Worm (Caenorhabditis elegans) whole organism, L3 larva: Measurements from ENCODE around the gene set-25.

Experiments used
- R02D3.7 ChIP-seq: fragments of 150-350 bp; optimal IDR thresholded peaks from 2 replicates; lab custom pipeline; 2014; ENCODE audit warnings: missing biosample characterization, missing genetic modification characterization
- aly-2 ChIP-seq: fragments of 150-350 bp; optimal IDR thresholded peaks from 2 replicates; lab custom pipeline; 2014; ENCODE audit warnings: missing biosample characterization, missing genetic modification characterization
- ceh-82 ChIP-seq: fragments of 150-350 bp; optimal IDR thresholded peaks from 2 replicates; lab custom pipeline; 2014; ENCODE audit warnings: missing biosample characterization, missing genetic modification characterization
- egl-27 ChIP-seq: sonication (generic microtip); optimal IDR thresholded peaks from 4 replicates; lab custom pipeline; 2017; ENCODE audit warnings: missing biosample characterization, missing genetic modification reagents, missing genetic modification characterization
- fkh-10 ChIP-seq: sonication (generic microtip); optimal IDR thresholded peaks from 2 replicates; lab custom pipeline; 2017; ENCODE audit warnings: missing biosample characterization, missing genetic modification reagents, missing genetic modification characterization
- fkh-2 ChIP-seq: fragments of 150-350 bp; optimal IDR thresholded peaks from 2 replicates; lab custom pipeline; 2014; ENCODE audit warnings: missing biosample characterization, missing genetic modification reagents, missing genetic modification characterization
- fos-1 ChIP-seq: fragments of 150-350 bp; optimal IDR thresholded peaks from 2 replicates; lab custom pipeline; 2014; ENCODE audit warnings: missing biosample characterization, missing genetic modification characterization
- jun-1 ChIP-seq: fragments of 150-350 bp; optimal IDR thresholded peaks from 2 replicates; lab custom pipeline; 2014; ENCODE audit warnings: missing biosample characterization, missing genetic modification reagents, missing genetic modification characterization
- mdl-1 ChIP-seq: fragments of 150-350 bp; optimal IDR thresholded peaks from 2 replicates; lab custom pipeline; 2014; ENCODE audit warnings: missing biosample characterization, missing genetic modification characterization
- nhr-11 ChIP-seq: fragments of 150-350 bp; optimal IDR thresholded peaks from 2 replicates; lab custom pipeline; 2014; ENCODE audit warnings: missing biosample characterization, missing genetic modification characterization
- pha-4 ChIP-seq: fragments of 150-350 bp; optimal IDR thresholded peaks from 2 replicates; lab custom pipeline; 2014; ENCODE audit warnings: missing biosample characterization, missing genetic modification reagents, missing genetic modification characterization
- sea-2 ChIP-seq: fragments of 150-350 bp; sonication (generic microtip); optimal IDR thresholded peaks from 4 replicates; lab custom pipeline; 2014; ENCODE audit warnings: missing biosample characterization, missing genetic modification reagents, missing genetic modification characterization
- tbx-2 ChIP-seq: sonication (generic microtip); optimal IDR thresholded peaks from 2 replicates; lab custom pipeline; 2016; ENCODE audit warnings: mild to moderate bottlenecking, missing genetic modification characterization, missing compliant biosample characterization
- ztf-11 ChIP-seq: fragments of 150-350 bp; optimal IDR thresholded peaks from 2 replicates; lab custom pipeline; 2014; ENCODE audit warnings: missing biosample characterization, missing genetic modification characterization

DNA sequence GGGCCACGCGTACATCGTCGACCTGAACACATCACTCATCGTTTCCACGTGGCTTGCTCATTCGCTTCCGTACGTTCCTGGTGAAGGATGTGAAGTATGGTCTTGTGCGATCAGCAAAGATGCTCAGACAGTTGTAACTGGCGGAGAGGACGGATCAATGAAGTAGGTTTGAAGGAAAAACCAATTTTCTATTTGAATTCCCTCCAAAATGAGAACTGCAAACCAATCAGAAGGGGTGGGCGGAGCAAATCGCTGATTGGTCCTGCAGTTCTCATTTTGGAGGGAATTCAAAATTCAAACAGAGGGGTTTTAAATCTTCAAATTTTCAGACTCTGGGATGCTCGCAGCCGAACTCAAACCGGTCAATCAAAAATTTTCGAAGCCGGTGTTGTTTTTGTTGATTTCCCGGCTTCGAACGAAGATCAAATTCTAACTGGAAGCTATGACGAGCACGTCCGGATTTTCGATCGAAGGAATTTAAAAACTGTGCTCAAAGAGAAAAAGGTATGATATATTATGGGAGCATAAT lies 24.6 kb upstream of the set-25 start:
- TF ChIP-seq sea-2 (GFP tag; lab: Kevin White, UChicago) (no peak), mdl-1 (no peak), fos-1 (tag; lab: Kevin White, UChicago) (no peak), jun-1 (no peak), pha-4 (no peak), fkh-2 (no peak), ztf-11 (tag; lab: Kevin White, UChicago) (no peak), ceh-82 (tag; lab: Kevin White, UChicago) (no peak), R02D3.7 (tag; lab: Kevin White, UChicago) (no peak), fkh-10 (GFP tag; lab: Kevin White, UChicago) (no peak), nhr-11 (no peak), aly-2 (tag; lab: Kevin White, UChicago) (no peak), tbx-2 (tag; lab: Kevin White, UChicago) (no peak), egl-27 (tag; lab: Kevin White, UChicago) (no peak)
